Fruit fly (Drosophila melanogaster) whole organism, embryonic: ENCODE results near the gene Rab9Fa.

Source experiments
- Atf3 ChIP-seq: fragments of 200-800 bp; sonication (Bioruptor generic); optimal IDR thresholded peaks from 3 replicates; lab custom pipeline; 2016; ENCODE audit warnings: missing biosample characterization, missing genetic modification characterization
- CG12071 ChIP-seq: fragments of 200-800 bp; sonication (Bioruptor generic); optimal IDR thresholded peaks from 3 replicates; lab custom pipeline; 2018; ENCODE audit warnings: missing biosample characterization, mild to moderate bottlenecking, missing genetic modification characterization
- CG12219 ChIP-seq: fragments of 200-800 bp; sonication (Bioruptor generic); optimal IDR thresholded peaks from 3 replicates; lab custom pipeline; 2018; ENCODE audit warnings: missing biosample characterization, mild to moderate bottlenecking, missing genetic modification characterization
- CG12942 ChIP-seq: fragments of 200-800 bp; sonication (Bioruptor generic); optimal IDR thresholded peaks from 3 replicates; lab custom pipeline; 2016; ENCODE audit warnings: missing biosample characterization, missing genetic modification characterization
- CG13123 ChIP-seq: fragments of 200-800 bp; sonication (Bioruptor generic); optimal IDR thresholded peaks from 2 replicates; lab custom pipeline; 2016; ENCODE audit warnings: missing biosample characterization, missing genetic modification characterization
- CG1603 ChIP-seq: fragments of 200-800 bp; sonication (Bioruptor generic); optimal IDR thresholded peaks from 2 replicates; lab custom pipeline; 2019; ENCODE audit warnings: missing biosample characterization, mild to moderate bottlenecking, missing genetic modification characterization, moderate library complexity
- CG16815 ChIP-seq: fragments of 200-800 bp; sonication (Bioruptor generic); optimal IDR thresholded peaks from 3 replicates; lab custom pipeline; 2017; ENCODE audit warnings: missing biosample characterization, mild to moderate bottlenecking, missing genetic modification characterization
- CG17361 ChIP-seq: fragments of 200-800 bp; sonication (Bioruptor generic); IDR thresholded peaks from 3 replicates; pipeline ENCODE4 v1.3.6; 2022; ENCODE audit warnings: missing biosample characterization, missing genetic modification characterization
- CG17829 ChIP-seq: fragments of 200-800 bp; optimal IDR thresholded peaks from 2 replicates; lab custom pipeline; 2019; ENCODE audit warnings: missing biosample characterization, mild to moderate bottlenecking, missing genetic modification characterization, moderate library complexity
- CG18619 ChIP-seq: fragments of 200-800 bp; sonication (Bioruptor generic); optimal IDR thresholded peaks from 3 replicates; lab custom pipeline; 2017; ENCODE audit warnings: missing biosample characterization, mild to moderate bottlenecking, missing genetic modification characterization
- CG4424 ChIP-seq: fragments of 200-800 bp; sonication (Bioruptor generic); optimal IDR thresholded peaks from 3 replicates; lab custom pipeline; 2016; ENCODE audit warnings: missing biosample characterization, missing genetic modification characterization
- CG4707 ChIP-seq: fragments of 200-800 bp; sonication (Bioruptor generic); optimal IDR thresholded peaks from 2 replicates; lab custom pipeline; 2018; ENCODE audit warnings: missing biosample characterization, mild to moderate bottlenecking, missing genetic modification characterization, moderate library complexity
- CG7556 ChIP-seq: fragments of 200-800 bp; sonication (Bioruptor generic); optimal IDR thresholded peaks from 2 replicates; lab custom pipeline; 2017; ENCODE audit warnings: missing biosample characterization, mild to moderate bottlenecking, missing genetic modification characterization
- CG7839 ChIP-seq: fragments of 200-800 bp; sonication (Bioruptor generic); optimal IDR thresholded peaks from 3 replicates; lab custom pipeline; 2018; ENCODE audit warnings: missing biosample characterization, mild to moderate bottlenecking, missing genetic modification characterization, moderate library complexity
- CG8290 ChIP-seq, 3 experiments: fragments of 200-800 bp; sonication (Bioruptor generic); optimal IDR thresholded peaks; 2 replicates each; lab custom pipeline; 2016 to 2019; ENCODE audit warnings: missing biosample characterization in 3 of 3, missing genetic modification characterization in 3 of 3, mild to moderate bottlenecking in 2 of 3, moderate library complexity in 1 of 3
- CG8944 ChIP-seq: fragments of 200-800 bp; sonication (Bioruptor generic); optimal IDR thresholded peaks from 3 replicates; lab custom pipeline; 2016; ENCODE audit warnings: missing biosample characterization, missing genetic modification characterization
- Ets97D ChIP-seq: fragments of 200-800 bp; sonication (Bioruptor generic); optimal IDR thresholded peaks from 3 replicates; lab custom pipeline; 2016; ENCODE audit warnings: missing biosample characterization, missing genetic modification characterization
- Hmr ChIP-seq: fragments of 200-800 bp; sonication (Bioruptor generic); optimal IDR thresholded peaks from 3 replicates; lab custom pipeline; 2017; ENCODE audit warnings: mild to moderate bottlenecking, missing biosample characterization, missing genetic modification reagents, missing genetic modification characterization
- Hr3 ChIP-seq: fragments of 200-800 bp; sonication (Bioruptor generic); optimal IDR thresholded peaks from 3 replicates; lab custom pipeline; 2016; ENCODE audit warnings: missing biosample characterization, missing genetic modification characterization
- Lhr ChIP-seq: fragments of 200-800 bp; sonication (Bioruptor generic); optimal IDR thresholded peaks from 3 replicates; lab custom pipeline; 2017; ENCODE audit warnings: mild to moderate bottlenecking, missing biosample characterization, missing genetic modification reagents, missing genetic modification characterization
- NC2β ChIP-seq: fragments of 200-800 bp; sonication (Bioruptor generic); optimal IDR thresholded peaks from 2 replicates; lab custom pipeline; 2016; ENCODE audit warnings: missing biosample characterization, missing genetic modification characterization
- Oli ChIP-seq: fragments of 200-800 bp; sonication (Bioruptor generic); optimal IDR thresholded peaks from 2 replicates; lab custom pipeline; 2018; ENCODE audit warnings: missing biosample characterization, mild to moderate bottlenecking, missing genetic modification characterization, moderate library complexity
- aop ChIP-seq: fragments of 200-800 bp; sonication (Bioruptor generic); IDR thresholded peaks from 2 replicates; pipeline ENCODE4 v1.3.6; 2022; ENCODE audit warnings: missing biosample characterization, missing genetic modification characterization
- bab2 ChIP-seq: fragments of 200-800 bp; sonication (Bioruptor generic); optimal IDR thresholded peaks from 2 replicates; lab custom pipeline; 2016; ENCODE audit warnings: missing biosample characterization, missing genetic modification characterization
- bigmax ChIP-seq: fragments of 200-800 bp; sonication (Bioruptor generic); optimal IDR thresholded peaks from 2 replicates; lab custom pipeline; 2018; ENCODE audit warnings: missing biosample characterization, mild to moderate bottlenecking, missing genetic modification characterization
- cas ChIP-seq: fragments of 200-800 bp; sonication (Bioruptor generic); IDR thresholded peaks from 2 replicates; pipeline ENCODE4 v1.3.6; 2022; ENCODE audit warnings: missing biosample characterization, missing genetic modification characterization
- gsb-n ChIP-seq: fragments of 200-800 bp; sonication (Bioruptor generic); optimal IDR thresholded peaks from 3 replicates; lab custom pipeline; 2018; ENCODE audit warnings: missing biosample characterization, mild to moderate bottlenecking, missing genetic modification characterization
- kay ChIP-seq: fragments of 200-800 bp; sonication (Bioruptor generic); optimal IDR thresholded peaks from 2 replicates; lab custom pipeline; 2016; ENCODE audit warnings: missing biosample characterization, missing genetic modification characterization
- ken ChIP-seq: fragments of 200-800 bp; sonication (Bioruptor generic); IDR thresholded peaks from 3 replicates; pipeline ENCODE4 v1.3.6; 2022; ENCODE audit warnings: missing biosample characterization, missing genetic modification characterization
- lov ChIP-seq, 2 experiments: fragments of 200-800 bp in 1 of 2; fragments of >200 bp in 1 of 2; sonication (Bioruptor generic) in 1 of 2; IDR thresholded peaks in 1 of 2; optimal IDR thresholded peaks in 1 of 2; 2 replicates in 1 of 2; 3 replicates in 1 of 2; pipeline versions ENCODE4 v1.3.6 to Lab custom; 2017 to 2022; ENCODE audit warnings: missing biosample characterization in 1 of 2, missing genetic modification characterization in 1 of 2
- pan ChIP-seq, 4 experiments: fragments of >200 bp in 3 of 4; fragments of 200-800 bp in 1 of 4; sonication (Bioruptor generic) in 1 of 4; optimal IDR thresholded peaks in 3 of 4; IDR thresholded peaks in 1 of 4; 2 replicates each; pipeline versions ENCODE4 v1.3.6 to Lab custom; 2017 to 2022; ENCODE audit warnings: missing biosample characterization in 2 of 4, missing genetic modification characterization in 2 of 4, mixed read lengths in 1 of 4
- pnt ChIP-seq: fragments of 200-800 bp; sonication (Bioruptor generic); optimal IDR thresholded peaks from 3 replicates; lab custom pipeline; 2016; ENCODE audit warnings: missing biosample characterization, missing genetic modification characterization
- ranshi ChIP-seq: fragments of 200-800 bp; sonication (Bioruptor generic); IDR thresholded peaks from 2 replicates; pipeline ENCODE4 v1.3.6; 2022; ENCODE audit warnings: missing biosample characterization, missing genetic modification characterization
- row ChIP-seq: fragments of 200-800 bp; sonication (Bioruptor generic); IDR thresholded peaks from 3 replicates; pipeline ENCODE4 v1.3.6; 2022; ENCODE audit warnings: missing biosample characterization, missing genetic modification characterization
- run ChIP-seq: fragments of 200-800 bp; sonication (Bioruptor generic); optimal IDR thresholded peaks from 3 replicates; lab custom pipeline; 2018; ENCODE audit warnings: missing biosample characterization, mild to moderate bottlenecking, missing genetic modification characterization
- tio ChIP-seq: fragments of 200-800 bp; sonication (Bioruptor generic); optimal IDR thresholded peaks from 2 replicates; lab custom pipeline; 2017; ENCODE audit warnings: missing biosample characterization, missing genetic modification characterization, inconsistent platforms
- ttk ChIP-seq: fragments of 200-800 bp; sonication (Bioruptor generic); IDR thresholded peaks from 2 replicates; pipeline ENCODE4 v2.1.2; 2022; ENCODE audit warnings: missing biosample characterization, missing genetic modification characterization
- wor ChIP-seq: fragments of 200-800 bp; sonication (Bioruptor generic); IDR thresholded peaks from 2 replicates; pipeline ENCODE4 v1.3.6; 2022; ENCODE audit warnings: missing biosample characterization, missing genetic modification characterization
- zen ChIP-seq: fragments of 200-800 bp; sonication (Bioruptor generic); optimal IDR thresholded peaks from 3 replicates; lab custom pipeline; 2018; ENCODE audit warnings: missing biosample characterization, mild to moderate bottlenecking, missing genetic modification characterization, moderate library complexity

Rab9Fa gene

DNA sequence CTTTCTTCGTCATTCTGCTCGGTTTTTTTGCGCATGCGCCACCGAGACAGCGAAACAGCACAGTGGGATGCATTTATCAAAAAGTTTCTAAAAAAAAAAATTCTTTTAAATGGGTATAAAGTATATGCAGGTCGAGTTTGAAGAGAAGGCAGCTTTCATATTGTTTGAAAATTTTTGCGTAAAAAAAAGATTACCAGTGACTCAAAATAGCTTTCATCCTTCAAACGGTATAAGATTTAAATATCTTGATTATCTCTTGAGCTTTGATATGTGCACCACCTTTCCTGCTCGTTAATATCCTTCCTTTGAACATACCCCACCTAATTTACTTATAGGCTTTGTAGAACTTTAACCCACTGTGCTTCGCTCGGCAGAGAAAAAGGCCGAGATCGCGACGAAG lies 45.8 kb downstream of the Rab9Fa start (continued):
- peak; percentile 69 for TF ChIP-seq NC2β (GFP tag; lab: Kevin White, UChicago)
- peak; percentile 24 for TF ChIP-seq CG8944 (GFP tag; lab: Kevin White, UChicago)
- TF ChIP-seq CG17829, result peak; percentile 76
- TF ChIP-seq row (GFP tag; lab: Robert Waterston, UW), result peak; percentile 55; the same call in 2 of the 3 replicates
- no peak for TF ChIP-seq CG13123 (GFP tag; lab: Kevin White, UChicago)
- TF ChIP-seq CG4424, result peak; percentile 70
- peak; percentile 52 for TF ChIP-seq kay (GFP tag; lab: Kevin White, UChicago)
- TF ChIP-seq gsb-n (tag; lab: Kevin White, UChicago), result peak; percentile 59
- 0 out of 3 replicates have a peak, but pooled peaks have one; percentile 51 for TF ChIP-seq ken (GFP tag; lab: Robert Waterston, UW)
- peak; percentile 60 for TF ChIP-seq zen (tag; lab: Kevin White, UChicago)
- peak; percentile 45 for TF ChIP-seq pnt (GFP tag; lab: Kevin White, UChicago)
- TF ChIP-seq Ets97D (GFP tag; lab: Kevin White, UChicago), result peak; percentile 7
- TF ChIP-seq CG17361 (GFP tag; lab: Robert Waterston, UW), result peak; percentile 86
- TF ChIP-seq CG7556 (GFP tag; lab: Kevin White, UChicago), result peak; percentile 79
- TF ChIP-seq Oli, result peak; percentile 80
- TF ChIP-seq Lhr (GFP tag; lab: Kevin White, UChicago), result peak; percentile 28
- TF ChIP-seq aop, result no peak
- TF ChIP-seq ttk (GFP tag; lab: Robert Waterston, UW), result 0 out of 2 replicates have a peak, but pooled peaks have one; percentile 18
- TF ChIP-seq CG12219 (GFP tag; lab: Kevin White, UChicago), result peak; percentile 43
- TF ChIP-seq CG8290 (GFP tag; optimal IDR thresholded peaks at IDR 0.05; lab: Kevin White, UChicago), result no peak
- TF ChIP-seq CG8290 (tag; optimal IDR thresholded peaks at IDR 0.05; lab: Kevin White, UChicago), result peak in 1 of 2 experiments; percentile 7
- peak; percentile 27 for TF ChIP-seq CG1603
- no peak for TF ChIP-seq bab2 (GFP tag; lab: Kevin White, UChicago)
- peak; percentile 49 for TF ChIP-seq Hmr (GFP tag; lab: Kevin White, UChicago)
- peak; percentile 79 for TF ChIP-seq CG7839 (tag; lab: Kevin White, UChicago)
- peak; percentile 21 for TF ChIP-seq CG18619 (GFP tag; lab: Kevin White, UChicago)
- TF ChIP-seq ranshi (GFP tag; lab: Robert Waterston, UW), result peak; percentile 41; the same call in 1 of the 2 replicates
- TF ChIP-seq bigmax (GFP tag; lab: Kevin White, UChicago), result no peak
- TF ChIP-seq lov (optimal IDR thresholded peaks at IDR 0.05; lab: Kevin White, UChicago), result no peak
- no peak for TF ChIP-seq lov (GFP tag; IDR thresholded peaks at IDR 0.05; lab: Robert Waterston, UW)
- TF ChIP-seq Atf3 (GFP tag; lab: Kevin White, UChicago), result peak; percentile 6
- TF ChIP-seq Hr3 (GFP tag; lab: Kevin White, UChicago), result peak; percentile 49
- TF ChIP-seq pan (optimal IDR thresholded peaks at IDR 0.05; lab: Kevin White, UChicago), result no peak
- TF ChIP-seq pan (GFP tag; optimal IDR thresholded peaks at IDR 0.05 in 1 of 2, IDR thresholded peaks at IDR 0.05 in 1 of 2), result peak in 1 of 2 experiments; percentile 23
- TF ChIP-seq CG12071 (GFP tag; lab: Kevin White, UChicago), result no peak
- TF ChIP-seq tio (GFP tag; lab: Kevin White, UChicago), result peak; percentile 80
- peak; percentile 7 for TF ChIP-seq CG12942
- no peak for TF ChIP-seq run (tag; lab: Kevin White, UChicago)
- peak; percentile 53 for TF ChIP-seq CG16815 (GFP tag; lab: Kevin White, UChicago)
- TF ChIP-seq wor (GFP tag; lab: Robert Waterston, UW), result peak; percentile 58
- TF ChIP-seq cas (GFP tag; lab: Robert Waterston, UW), result no peak
- TF ChIP-seq CG4707 (GFP tag; lab: Kevin White, UChicago), result peak; percentile 68
